Worm (Caenorhabditis elegans) whole organism, young adult: ENCODE results near the gene C08B6.11.

Source experiments
- F39B2.1 ChIP-seq: fragments of 200-800 bp; sonication (Bioruptor generic); IDR thresholded peaks from 2 replicates; pipeline ENCODE4 v1.3.6; 2022; ENCODE audit warnings: missing genetic modification reagents, missing genetic modification characterization, missing compliant biosample characterization
- F52B5.7 ChIP-seq: sonication (generic microtip); optimal IDR thresholded peaks from 2 replicates; lab custom pipeline; 2016; ENCODE audit warnings: mild to moderate bottlenecking, missing genetic modification characterization, missing compliant biosample characterization
- Y56A3A.18 ChIP-seq: fragments of 200-800 bp; sonication (Bioruptor generic); IDR thresholded peaks from 2 replicates; pipeline ENCODE4 v1.3.6; 2022; ENCODE audit warnings: missing genetic modification reagents, missing genetic modification characterization, missing compliant biosample characterization
- atf-7 ChIP-seq: sonication (generic microtip); optimal IDR thresholded peaks from 2 replicates; lab custom pipeline; 2017; ENCODE audit warnings: mild to moderate bottlenecking, missing genetic modification characterization, missing compliant biosample characterization
- chd-7 ChIP-seq: sonication (generic microtip); optimal IDR thresholded peaks from 2 replicates; lab custom pipeline; 2016; ENCODE audit warnings: mild to moderate bottlenecking, missing genetic modification characterization, moderate library complexity, missing compliant biosample characterization
- dpff-1 ChIP-seq: sonication (generic microtip); optimal IDR thresholded peaks from 2 replicates; lab custom pipeline; 2017; ENCODE audit warnings: mild to moderate bottlenecking, missing genetic modification characterization, missing compliant biosample characterization
- lir-1 ChIP-seq: fragments of 200-800 bp; sonication (Bioruptor generic); conservative IDR thresholded peaks from 2 replicates; pipeline ENCODE4 v1.3.6; 2022; ENCODE audit warnings: missing genetic modification reagents, missing genetic modification characterization, missing compliant biosample characterization
- lsy-27 ChIP-seq: sonication (generic microtip); optimal IDR thresholded peaks from 2 replicates; lab custom pipeline; 2017; ENCODE audit warnings: missing genetic modification characterization, mild to moderate bottlenecking, missing compliant biosample characterization, antibody characterized with exemption, missing genotype, borderline replicate concordance; ENCODE audit not compliant: insufficient read depth
- unc-62 ChIP-seq: fragments of 150-350 bp; optimal IDR thresholded peaks from 2 replicates; lab custom pipeline; 2014; ENCODE audit warnings: missing biosample characterization, missing genetic modification reagents, missing genetic modification characterization

DNA sequence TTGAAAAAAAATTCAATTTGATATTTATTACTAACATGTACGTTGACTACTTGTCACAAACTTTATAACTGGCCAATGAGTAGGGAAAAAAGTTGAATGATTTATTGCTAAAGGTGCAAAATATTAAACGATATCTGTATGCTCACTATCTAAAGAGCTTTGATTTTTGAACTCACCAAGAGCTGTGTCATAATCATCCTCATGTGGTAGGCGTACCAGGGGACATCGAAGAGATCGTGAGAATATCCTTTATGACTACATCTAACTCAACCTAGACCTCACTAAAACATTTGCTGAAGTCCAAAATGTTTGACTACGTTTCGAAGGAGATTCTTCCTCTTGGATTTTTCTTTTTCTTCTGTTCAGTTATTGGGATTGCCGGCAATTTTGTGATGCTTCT is 44.9 kb downstream of the C08B6.11 start, which contains the start of gene srsx-28:
- TF ChIP-seq lsy-27 (no peak), dpff-1 (tag; lab: Kevin White, UChicago) (no peak), F39B2.1 (no peak), chd-7 (tag; lab: Kevin White, UChicago) (no peak), lir-1 (no peak), unc-62 (GFP tag; lab: Kevin White, UChicago) (no peak), atf-7 (tag; lab: Kevin White, UChicago) (no peak), Y56A3A.18 (no peak), F52B5.7 (tag; lab: Kevin White, UChicago) (no peak)
